Worm (Caenorhabditis elegans): ENCODE data around the gene F55A11.11.

DNA sequence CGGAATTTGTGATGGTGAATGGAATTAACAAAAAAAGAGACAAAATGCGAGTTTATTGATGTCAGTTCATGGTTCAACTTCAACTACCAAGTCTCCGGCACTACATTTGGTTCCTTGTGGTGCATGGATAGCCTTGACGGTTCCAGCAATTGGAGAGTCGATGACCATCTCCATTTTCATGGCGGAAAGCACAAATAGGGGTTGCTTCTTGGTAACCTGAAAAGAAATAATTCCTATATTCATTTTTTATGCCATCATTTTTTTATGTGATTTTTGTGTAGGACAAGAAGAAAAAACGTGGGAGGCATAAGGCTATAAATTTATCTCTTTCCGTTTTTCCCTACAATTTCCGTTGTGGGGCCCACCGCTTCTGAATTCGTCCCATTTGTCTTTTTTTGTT is 35.1 kb downstream of the F55A11.11 start:
- TF ChIP-seq him-1 (tag; optimal IDR thresholded peaks at IDR 0.05) (no peak), dao-5 (tag; optimal IDR thresholded peaks at IDR 0.05) (no peak), W03F9.2 (tag; optimal IDR thresholded peaks at IDR 0.05) (no peak)
